Worm (Caenorhabditis elegans) whole organism, L1 larva: ENCODE data around the gene rml-3.

Source experiments
- aha-1 ChIP-seq: fragments of 150-350 bp; optimal IDR thresholded peaks from 2 replicates; lab custom pipeline; 2014; ENCODE audit warnings: missing biosample characterization, missing genetic modification characterization
- efl-3 ChIP-seq: fragments of 200-800 bp; sonication (Bioruptor generic); optimal IDR thresholded peaks from 2 replicates; lab custom pipeline; 2018; ENCODE audit warnings: mild to moderate bottlenecking, missing genetic modification characterization, missing compliant biosample characterization
- elt-3 ChIP-seq, 6 experiments: fragments of 150-350 bp in 1 of 6; sonication (generic microtip); optimal IDR thresholded peaks; 2 replicates each; lab custom pipeline; 2017 to 2018; ENCODE audit warnings: missing biosample characterization in 6 of 6, missing genetic modification characterization in 6 of 6, inconsistent platforms in 1 of 6
- fkh-10 ChIP-seq: sonication (generic microtip); optimal IDR thresholded peaks from 2 replicates; lab custom pipeline; 2017; ENCODE audit warnings: missing biosample characterization, missing genetic modification reagents, missing genetic modification characterization
- fos-1 ChIP-seq: fragments of 150-350 bp; optimal IDR thresholded peaks from 2 replicates; lab custom pipeline; 2014; ENCODE audit warnings: missing biosample characterization, missing genetic modification characterization
- lin-14 ChIP-seq: fragments of 200-800 bp; sonication (Bioruptor generic); optimal IDR thresholded peaks from 2 replicates; lab custom pipeline; 2018; ENCODE audit warnings: mild to moderate bottlenecking, missing genetic modification characterization, moderate library complexity, missing compliant biosample characterization
- lin-15B ChIP-seq: fragments of 150-350 bp; sonication (generic microtip); optimal IDR thresholded peaks from 3 replicates; lab custom pipeline; 2014; ENCODE audit warnings: missing biosample characterization, missing genetic modification characterization
- lin-35 ChIP-seq, 2 experiments: fragments of 150-350 bp; optimal IDR thresholded peaks; 2 replicates each; lab custom pipeline; 2014; ENCODE audit warnings: missing biosample characterization in 2 of 2, missing genetic modification characterization in 2 of 2, missing genetic modification reagents in 2 of 2
- lin-39 ChIP-seq: fragments of 150-350 bp; optimal IDR thresholded peaks from 2 replicates; lab custom pipeline; 2014; ENCODE audit warnings: missing biosample characterization, missing genetic modification reagents, missing genetic modification characterization
- nhr-237 ChIP-seq: fragments of 150-350 bp; optimal IDR thresholded peaks from 2 replicates; lab custom pipeline; 2014; ENCODE audit warnings: missing biosample characterization, missing genetic modification characterization
- pqm-1 ChIP-seq: sonication (generic microtip); optimal IDR thresholded peaks from 3 replicates; lab custom pipeline; 2017; ENCODE audit warnings: missing biosample characterization, missing genetic modification characterization
- unc-62 ChIP-seq: fragments of 150-350 bp; optimal IDR thresholded peaks from 2 replicates; lab custom pipeline; 2014; ENCODE audit warnings: missing biosample characterization, missing genetic modification reagents, missing genetic modification characterization

- TF ChIP-seq lin-14 (GFP tag; lab: Kevin White, UChicago) (no peak), lin-35 (GFP tag; optimal IDR thresholded peaks at IDR 0.05; lab: Kevin White, UChicago) (no peak), elt-3 (tag; optimal IDR thresholded peaks at IDR 0.05; lab: Kevin White, UChicago) (no peak), fos-1 (tag; lab: Kevin White, UChicago) (no peak), fkh-10 (no peak), efl-3 (GFP tag; lab: Kevin White, UChicago) (no peak), nhr-237 (tag; lab: Kevin White, UChicago) (no peak), unc-62 (GFP tag; lab: Kevin White, UChicago) (no peak), lin-15B (tag; lab: Kevin White, UChicago) (no peak), lin-39 (tag; lab: Kevin White, UChicago) (no peak), pqm-1 (tag; lab: Kevin White, UChicago) (no peak), aha-1 (tag; lab: Kevin White, UChicago) (no peak)
Observed at ce11 chrX:6258409-6258808, 19.5 kb upstream of the rml-3 start.
